Worm (Caenorhabditis elegans) whole organism, midembryonic: ENCODE measurements around the gene pst-2.

Experiments
- cog-1 ChIP-seq: sonication (generic microtip); optimal IDR thresholded peaks from 2 replicates; lab custom pipeline; 2016; ENCODE audit warnings: missing genetic modification characterization, missing compliant biosample characterization
- klf-2 ChIP-seq: fragments of 200-800 bp; sonication (Bioruptor generic); conservative IDR thresholded peaks from 2 replicates; pipeline ENCODE4 v1.3.6; 2022; ENCODE audit warnings: missing genetic modification reagents, missing genetic modification characterization, missing compliant biosample characterization
- tab-1 ChIP-seq: fragments of 200-800 bp; sonication (Bioruptor generic); IDR thresholded peaks from 2 replicates; pipeline ENCODE4 v1.3.6; 2022; ENCODE audit warnings: missing genetic modification characterization, missing compliant biosample characterization
- ztf-29 ChIP-seq: fragments of 200-800 bp; sonication (Bioruptor generic); IDR thresholded peaks from 2 replicates; pipeline ENCODE4 v1.3.6; 2022; ENCODE audit warnings: missing genetic modification reagents, missing genetic modification characterization, missing compliant biosample characterization

DNA sequence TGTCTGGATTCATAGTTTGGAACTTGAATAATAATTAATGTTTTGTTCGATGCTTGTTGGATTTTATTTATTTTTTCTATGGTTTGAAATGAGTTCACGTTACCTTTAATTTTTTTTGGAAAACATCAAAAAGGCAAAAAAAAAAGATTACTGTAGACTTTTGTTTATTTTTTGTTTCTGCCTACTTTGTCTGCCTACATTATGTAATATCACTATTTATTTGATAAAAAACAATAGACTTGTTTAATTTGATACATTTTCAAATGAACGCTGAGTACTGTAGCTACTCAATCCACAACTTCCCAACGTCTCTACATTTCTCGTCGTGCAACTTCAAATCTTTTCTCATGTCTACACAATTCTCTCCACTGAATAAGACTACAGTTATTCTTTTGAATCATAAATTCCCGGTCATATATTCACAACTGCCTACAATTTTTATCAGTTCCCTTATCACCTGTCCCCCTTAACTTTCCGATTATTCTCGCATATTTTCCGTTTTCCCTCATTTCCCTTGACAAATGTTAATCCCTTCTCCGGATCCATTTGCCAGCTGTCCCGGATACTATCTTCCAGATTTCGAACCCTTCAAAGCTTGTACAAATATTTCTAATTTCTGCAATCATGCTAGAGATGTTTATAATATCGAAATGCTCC is 50.9 kb downstream of the pst-2 start, which contains the start of the genes B0244.9 and B0244.7:
- TF ChIP-seq klf-2 (GFP tag; lab: Robert Waterston, UW) = no peak
- TF ChIP-seq ztf-29 = no peak
- TF ChIP-seq tab-1 (GFP tag; lab: Robert Waterston, UW) = no peak
- no peak for TF ChIP-seq cog-1
